Worm (Caenorhabditis elegans) whole organism, L4 larva: ENCODE measurements around the gene flp-23.

Experiments used
- F49E8.2 ChIP-seq: sonication (generic microtip); optimal IDR thresholded peaks from 2 replicates; lab custom pipeline; 2016; ENCODE audit warnings: missing compliant biosample characterization, mild to moderate bottlenecking, missing genetic modification characterization, borderline replicate concordance
- T20F7.1 ChIP-seq: fragments of 200-800 bp; sonication (Bioruptor generic); optimal IDR thresholded peaks from 2 replicates; lab custom pipeline; 2018; ENCODE audit warnings: mild to moderate bottlenecking, missing genetic modification characterization, missing compliant biosample characterization
- T26A8.4 ChIP-seq: fragments of 200-800 bp; sonication (Bioruptor generic); IDR thresholded peaks from 2 replicates; pipeline ENCODE4 v1.3.6; 2022; ENCODE audit warnings: missing genetic modification characterization, missing compliant biosample characterization
- ZK546.5 ChIP-seq, 2 experiments: sonication (generic microtip); optimal IDR thresholded peaks; 2 replicates each; lab custom pipeline; 2017; ENCODE audit warnings: missing biosample characterization in 2 of 2, missing genetic modification characterization in 2 of 2
- aha-1 ChIP-seq: fragments of 150-350 bp; peaks from one replicate; lab custom pipeline; 2014; ENCODE audit warnings: missing biosample characterization, missing genetic modification characterization
- ama-1 ChIP-seq: fragments of 150-350 bp; optimal IDR thresholded peaks from 2 replicates; lab custom pipeline; 2014; ENCODE audit warnings: inconsistent platforms, mixed read lengths
- arid-1 ChIP-seq: fragments of 200-800 bp; sonication (Bioruptor generic); conservative IDR thresholded peaks from 2 replicates; pipeline ENCODE4 v1.3.6; 2022; ENCODE audit warnings: missing genetic modification reagents, missing genetic modification characterization, missing compliant biosample characterization
- attf-4 ChIP-seq: sonication (generic microtip); optimal IDR thresholded peaks from 3 replicates; lab custom pipeline; 2017; ENCODE audit warnings: missing biosample characterization, missing genetic modification characterization
- ceh-20 ChIP-seq: fragments of 200-800 bp; sonication (Bioruptor generic); IDR thresholded peaks from 2 replicates; pipeline ENCODE4 v1.3.6; 2022; ENCODE audit warnings: missing genetic modification reagents, missing genetic modification characterization, missing compliant biosample characterization
- ceh-82 ChIP-seq: sonication (generic microtip); optimal IDR thresholded peaks from 2 replicates; lab custom pipeline; 2017; ENCODE audit warnings: missing biosample characterization, missing genetic modification characterization
- ces-1 ChIP-seq: fragments of 150-350 bp; sonication (generic microtip); optimal IDR thresholded peaks from 4 replicates; lab custom pipeline; 2014; ENCODE audit warnings: missing biosample characterization, missing genetic modification reagents, missing genetic modification characterization
- cey-2 ChIP-seq: sonication (generic microtip); optimal IDR thresholded peaks from 3 replicates; lab custom pipeline; 2017; ENCODE audit warnings: missing genetic modification characterization, mild to moderate bottlenecking, missing compliant biosample characterization, antibody characterized with exemption, borderline replicate concordance; ENCODE audit not compliant: insufficient read depth
- daf-12 ChIP-seq: fragments of 150-350 bp; optimal IDR thresholded peaks from 2 replicates; lab custom pipeline; 2014; ENCODE audit warnings: missing biosample characterization, missing genetic modification reagents, missing genetic modification characterization
- daf-16 ChIP-seq, 3 experiments: sonication (generic microtip); optimal IDR thresholded peaks; 2 replicates each; lab custom pipeline; 2016 to 2017; ENCODE audit warnings: missing genetic modification characterization in 3 of 3, missing genetic modification reagents in 3 of 3, mild to moderate bottlenecking in 2 of 3, missing compliant biosample characterization in 2 of 3, missing biosample characterization in 1 of 3, moderate library complexity in 1 of 3
- daf-19 ChIP-seq: fragments of 200-800 bp; sonication (Bioruptor generic); conservative IDR thresholded peaks from 2 replicates; pipeline ENCODE4 v1.3.6; 2022; ENCODE audit warnings: missing genetic modification characterization, missing compliant biosample characterization
- daf-8 ChIP-seq: fragments of 200-800 bp; sonication (Bioruptor generic); IDR thresholded peaks from 2 replicates; pipeline ENCODE4 v1.3.6; 2022; ENCODE audit warnings: missing genetic modification characterization, missing compliant biosample characterization
- dpl-1 ChIP-seq: fragments of 150-350 bp; optimal IDR thresholded peaks from 2 replicates; lab custom pipeline; 2014; ENCODE audit warnings: missing biosample characterization, missing genetic modification reagents, missing genetic modification characterization
- duxl-1 ChIP-seq: sonication (generic microtip); optimal IDR thresholded peaks from 2 replicates; lab custom pipeline; 2016; ENCODE audit warnings: mild to moderate bottlenecking, missing genetic modification characterization, moderate library complexity, missing compliant biosample characterization; ENCODE audit not compliant: poor library complexity
- hlh-30 ChIP-seq: sonication (generic microtip); optimal IDR thresholded peaks from 2 replicates; lab custom pipeline; 2017; ENCODE audit warnings: antibody characterized with exemption, mild to moderate bottlenecking, missing genetic modification characterization, missing compliant biosample characterization; ENCODE audit not compliant: insufficient read depth
- jun-1 ChIP-seq: fragments of 150-350 bp; optimal IDR thresholded peaks from 2 replicates; lab custom pipeline; 2014; ENCODE audit warnings: missing biosample characterization, missing genetic modification reagents, missing genetic modification characterization
- lin-1 ChIP-seq: fragments of 200-800 bp; sonication (Bioruptor generic); IDR thresholded peaks from 2 replicates; pipeline ENCODE4 v1.3.6; 2022; ENCODE audit warnings: missing genetic modification reagents, missing genetic modification characterization, missing compliant biosample characterization
- lin-13 ChIP-seq: fragments of 150-350 bp; optimal IDR thresholded peaks from 2 replicates; lab custom pipeline; 2014; ENCODE audit warnings: missing biosample characterization, missing genetic modification reagents, missing genetic modification characterization
- lsy-2 ChIP-seq, 2 experiments: fragments of 150-350 bp in 1 of 2; sonication (generic microtip) in 1 of 2; optimal IDR thresholded peaks; 2 replicates each; lab custom pipeline; 2014 to 2017; ENCODE audit warnings: missing biosample characterization in 2 of 2, missing genetic modification characterization in 2 of 2
- madf-5 ChIP-seq, 2 experiments: fragments of 200-800 bp; sonication (Bioruptor generic); IDR thresholded peaks; 2 replicates each; pipeline ENCODE4 v1.3.6; 2022; ENCODE audit warnings: missing compliant biosample characterization in 2 of 2, missing genetic modification characterization in 2 of 2
- mdt-29 ChIP-seq: fragments of 200-800 bp; sonication (Bioruptor generic); IDR thresholded peaks from 2 replicates; pipeline ENCODE4 v1.3.6; 2022; ENCODE audit warnings: missing genetic modification reagents, missing genetic modification characterization, missing compliant biosample characterization
- mep-1 ChIP-seq: fragments of 150-350 bp; sonication (generic microtip); optimal IDR thresholded peaks from 3 replicates; lab custom pipeline; 2014; ENCODE audit warnings: missing biosample characterization, missing genetic modification characterization
- mxl-3 ChIP-seq: fragments of 200-800 bp; sonication (Bioruptor generic); optimal IDR thresholded peaks from 2 replicates; lab custom pipeline; 2018; ENCODE audit warnings: mild to moderate bottlenecking, missing genetic modification characterization, missing compliant biosample characterization
- nhr-11 ChIP-seq: fragments of 150-350 bp; optimal IDR thresholded peaks from 2 replicates; lab custom pipeline; 2014; ENCODE audit warnings: missing biosample characterization, missing genetic modification characterization
- nhr-28 ChIP-seq: fragments of 150-350 bp; optimal IDR thresholded peaks from 2 replicates; lab custom pipeline; 2014; ENCODE audit warnings: missing biosample characterization, missing genetic modification characterization
- nhr-41 ChIP-seq: fragments of 200-800 bp; sonication (Bioruptor generic); IDR thresholded peaks from 2 replicates; pipeline ENCODE4 v1.3.6; 2022; ENCODE audit warnings: missing genetic modification reagents, missing genetic modification characterization, missing compliant biosample characterization
- nhr-6 ChIP-seq: fragments of 150-350 bp; optimal IDR thresholded peaks from 2 replicates; lab custom pipeline; 2014; ENCODE audit warnings: missing biosample characterization, missing genetic modification characterization
- pqm-1 ChIP-seq: sonication (generic microtip); optimal IDR thresholded peaks from 2 replicates; lab custom pipeline; 2017; ENCODE audit warnings: missing biosample characterization, missing genetic modification characterization
- sdz-12 ChIP-seq: fragments of 200-800 bp; sonication (Bioruptor generic); optimal IDR thresholded peaks from 2 replicates; lab custom pipeline; 2018; ENCODE audit warnings: mild to moderate bottlenecking, missing genetic modification characterization, missing compliant biosample characterization
- set-16 ChIP-seq: fragments of 200-800 bp; sonication (Bioruptor generic); IDR thresholded peaks from 2 replicates; pipeline ENCODE4 v1.3.6; 2022; ENCODE audit warnings: missing genetic modification reagents, missing genetic modification characterization, missing compliant biosample characterization
- snpc-4 ChIP-seq: fragments of 150-350 bp; optimal IDR thresholded peaks from 2 replicates; lab custom pipeline; 2014; ENCODE audit warnings: missing biosample characterization, missing genetic modification characterization
- tra-1 ChIP-seq: fragments of 200-800 bp; sonication (Bioruptor generic); IDR thresholded peaks from 2 replicates; pipeline ENCODE4 v1.3.6; 2022; ENCODE audit warnings: missing genetic modification reagents, missing genetic modification characterization, missing compliant biosample characterization
- unc-62 ChIP-seq, 3 experiments: fragments of 150-350 bp in 1 of 3; sonication (generic microtip); optimal IDR thresholded peaks in 2 of 3; peaks in 1 of 3; 1 replicate in 1 of 3; 2 replicates in 2 of 3; lab custom pipeline; 2014 to 2017; ENCODE audit warnings: missing biosample characterization in 3 of 3, missing genetic modification characterization in 3 of 3, missing genetic modification reagents in 3 of 3, missing genotype in 1 of 3
- zfp-2 ChIP-seq: sonication (generic microtip); optimal IDR thresholded peaks from 2 replicates; lab custom pipeline; 2016; ENCODE audit warnings: mild to moderate bottlenecking, missing genetic modification characterization, missing compliant biosample characterization
- zip-2 ChIP-seq: fragments of 150-350 bp; optimal IDR thresholded peaks from 2 replicates; lab custom pipeline; 2014; ENCODE audit warnings: missing biosample characterization, missing genetic modification characterization
- ztf-11 ChIP-seq: fragments of 150-350 bp; optimal IDR thresholded peaks from 2 replicates; lab custom pipeline; 2014; ENCODE audit warnings: missing biosample characterization, missing genetic modification characterization
- ztf-7 ChIP-seq: fragments of 150-350 bp; optimal IDR thresholded peaks from 2 replicates; lab custom pipeline; 2014; ENCODE audit warnings: missing biosample characterization, missing genetic modification characterization

The flp-23 gene

DNA sequence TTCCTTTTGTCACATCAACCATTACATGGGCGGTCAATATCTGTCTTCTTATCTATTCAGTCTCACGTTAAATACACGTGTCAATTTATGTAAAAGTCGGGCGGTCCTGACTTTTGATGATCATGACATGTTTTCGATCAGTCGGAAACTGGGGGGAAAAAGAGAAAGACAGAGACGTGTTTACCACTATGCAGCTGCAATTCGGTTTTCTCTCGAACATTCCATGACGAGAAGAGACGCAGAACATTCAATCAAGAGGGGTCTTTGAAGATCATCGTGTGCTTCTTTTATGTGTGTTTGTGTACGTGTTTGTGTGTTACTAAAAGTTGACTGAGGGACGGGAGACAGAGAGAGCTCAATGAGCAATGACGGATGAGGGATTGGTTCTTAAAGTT is 7.8 kb downstream of the flp-23 start (continued):
- TF ChIP-seq daf-19: no peak
- TF ChIP-seq snpc-4: no peak
- no peak for TF ChIP-seq madf-5 (GFP tag; IDR thresholded peaks at IDR 0.05; lab: Robert Waterston, UW)
- peak; percentile 97 for TF ChIP-seq mdt-29 (GFP tag; lab: Robert Waterston, UW)
- peak; percentile 89 for TF ChIP-seq lin-1 (GFP tag; lab: Robert Waterston, UW)
- TF ChIP-seq zip-2 (tag; lab: Kevin White, UChicago): peak; percentile 71
- peak; percentile 58 for TF ChIP-seq dpl-1
- peak; percentile 98 for TF ChIP-seq nhr-11 (tag; lab: Kevin White, UChicago)
- TF ChIP-seq attf-4 (tag; lab: Kevin White, UChicago): no peak
- 0 out of 2 replicates have a peak, but pooled peaks have one; percentile 36 for TF ChIP-seq arid-1 (GFP tag; lab: Robert Waterston, UW)
- no peak for TF ChIP-seq nhr-41 (GFP tag; lab: Robert Waterston, UW)
- peak; percentile 92; the same call in 1 of the 2 replicates for TF ChIP-seq ceh-20 (GFP tag; lab: Robert Waterston, UW)
- peak; percentile 96 for TF ChIP-seq tra-1
- peak; percentile 74 for TF ChIP-seq lin-13 (GFP tag; lab: Kevin White, UChicago)
- no peak for TF ChIP-seq ceh-82 (tag; lab: Kevin White, UChicago)

DNA sequence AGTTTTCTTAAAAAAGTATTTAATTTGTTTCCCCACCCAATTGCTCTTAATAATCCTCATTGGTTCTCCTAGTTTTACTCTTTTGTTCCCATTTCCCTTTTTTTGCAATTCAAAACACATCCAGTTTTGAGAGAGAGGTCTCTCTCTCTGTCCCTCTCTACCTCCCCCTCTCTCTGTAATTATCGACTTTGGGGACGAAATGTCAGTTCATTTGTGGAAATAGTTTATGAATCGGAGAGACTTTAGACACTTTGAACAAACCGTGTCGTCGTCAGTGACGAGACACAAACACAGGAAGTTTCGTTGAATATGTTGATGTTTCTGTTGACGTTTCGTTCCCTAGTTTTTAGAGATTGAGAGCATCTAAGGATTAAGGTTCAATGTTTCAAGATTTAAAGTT is 12.6 kb downstream of the flp-23 start:
- TF ChIP-seq mxl-3 (GFP tag; lab: Kevin White, UChicago) (no peak), unc-62 (GFP tag; optimal IDR thresholded peaks at IDR 0.05 in 1 of 2; lab: Kevin White, UChicago) (peak in 1 of 2 experiments; percentile 86), unc-62 (tag; optimal IDR thresholded peaks at IDR 0.05; lab: Kevin White, UChicago) (no peak), cey-2 (no peak), daf-8 (GFP tag; lab: Robert Waterston, UW) (no peak)

DNA sequence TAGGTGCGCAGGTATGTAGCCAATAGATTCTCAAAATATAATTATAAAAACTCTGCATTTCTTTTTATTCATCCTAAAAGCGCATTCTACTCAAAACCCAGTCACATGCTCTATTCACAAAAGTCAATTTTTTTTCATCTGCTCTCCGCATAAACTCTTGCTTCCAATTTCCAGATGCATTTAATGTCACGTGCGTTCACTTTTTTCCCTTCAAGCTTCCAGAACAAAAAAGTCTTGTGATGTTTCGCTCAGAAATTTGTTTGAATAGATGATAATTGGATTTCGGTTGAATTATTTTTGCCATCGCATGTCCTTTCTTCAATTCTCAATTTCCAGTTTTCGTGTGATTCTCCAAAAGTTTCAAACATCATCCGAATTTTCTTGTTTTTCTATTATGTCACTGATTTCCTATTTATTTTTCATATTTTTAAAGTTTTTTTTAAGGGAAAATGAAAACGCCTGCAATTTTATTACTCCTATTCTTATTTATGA is 14.4 kb downstream of the flp-23 start, which contains the start of gene F22B7.1:
Gene F22B7.1 (plus strand): TSS at position 442 of the 492 bp plus-strand sequence.
- TF ChIP-seq lsy-2 (tag; optimal IDR thresholded peaks at IDR 0.05; lab: Kevin White, UChicago): peak in 1 of 2 experiments; percentile 11
- TF ChIP-seq hlh-30: peak; percentile 44
- TF ChIP-seq jun-1 (tag; lab: Kevin White, UChicago): no peak

DNA sequence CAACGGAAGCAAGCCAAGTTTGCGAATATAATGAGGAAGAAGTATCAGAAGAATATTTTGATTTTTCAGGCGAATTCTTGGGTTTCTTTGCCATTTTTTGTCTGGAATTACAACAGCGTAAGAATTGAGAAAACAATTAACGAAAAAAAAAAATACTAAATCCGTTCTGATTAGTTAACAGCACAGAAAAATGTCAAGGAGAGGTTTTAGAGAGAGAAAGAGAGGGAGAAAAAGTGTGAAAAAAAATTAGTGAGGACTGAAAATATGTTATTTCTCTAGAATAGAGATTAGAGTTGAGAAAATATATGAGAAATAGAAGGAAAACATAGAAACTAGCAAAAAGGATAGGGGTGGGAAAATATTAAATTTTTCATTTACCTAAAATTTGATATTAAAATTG is 16.8 kb downstream of the flp-23 start, which contains the start of gene dpy-19:
Gene dpy-19 (minus strand): TSS at position 101 of the 400 bp plus-strand sequence.
- no peak for TF ChIP-seq F49E8.2 (tag; lab: Kevin White, UChicago)
- no peak for TF ChIP-seq madf-5 (GFP tag; IDR thresholded peaks at IDR 0.05; lab: Robert Waterston, UW)
- TF ChIP-seq sdz-12 (GFP tag; lab: Kevin White, UChicago): no peak
- TF ChIP-seq T20F7.1 (GFP tag; lab: Kevin White, UChicago): no peak
- TF ChIP-seq zip-2 (tag; lab: Kevin White, UChicago): no peak
- TF ChIP-seq ama-1: no peak
- no peak for TF ChIP-seq zfp-2 (tag; lab: Kevin White, UChicago)
- no peak for TF ChIP-seq ztf-7
- no peak for TF ChIP-seq pqm-1 (tag; lab: Kevin White, UChicago)

DNA sequence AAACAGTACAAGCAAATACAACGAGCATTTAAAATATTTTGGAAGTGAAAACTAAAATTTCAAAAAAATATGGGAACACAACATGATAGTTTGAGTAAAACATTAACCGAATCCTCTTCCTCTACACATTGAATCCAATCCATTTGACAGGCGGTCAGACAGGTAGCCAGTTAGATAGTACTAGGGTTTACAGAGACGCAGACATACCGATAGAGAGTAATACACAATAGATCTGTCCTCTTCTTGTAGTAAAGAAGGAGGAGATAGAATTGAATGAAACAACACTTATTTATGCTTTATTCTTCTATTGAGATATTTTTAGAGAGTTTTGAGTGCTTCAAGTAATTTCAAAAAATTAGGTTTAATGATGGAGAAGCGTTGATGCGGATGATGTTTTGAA is 18.1 kb downstream of the flp-23 start:
- no peak for TF ChIP-seq ztf-7
- TF ChIP-seq nhr-28: no peak
- no peak for TF ChIP-seq duxl-1 (tag; lab: Kevin White, UChicago)
- no peak for TF ChIP-seq aha-1 (tag; lab: Kevin White, UChicago)
- no peak for TF ChIP-seq ztf-11
- no peak for TF ChIP-seq ces-1 (GFP tag; lab: Kevin White, UChicago)
- TF ChIP-seq daf-12: no peak
- no peak for TF ChIP-seq mep-1 (tag; lab: Kevin White, UChicago)
- TF ChIP-seq nhr-6 (tag; lab: Kevin White, UChicago): no peak
- no peak for TF ChIP-seq dpl-1
- TF ChIP-seq daf-16 (GFP tag; optimal IDR thresholded peaks at IDR 0.05; lab: Kevin White, UChicago): no peak
- no peak for TF ChIP-seq daf-16 (tag; optimal IDR thresholded peaks at IDR 0.05; lab: Kevin White, UChicago)
- no peak for TF ChIP-seq unc-62 (GFP tag; optimal IDR thresholded peaks at IDR 0.05 in 1 of 2; lab: Kevin White, UChicago)
- no peak for TF ChIP-seq unc-62 (tag; optimal IDR thresholded peaks at IDR 0.05; lab: Kevin White, UChicago)
- TF ChIP-seq ZK546.5 (tag; optimal IDR thresholded peaks at IDR 0.05; lab: Kevin White, UChicago): no peak
- no peak for TF ChIP-seq set-16 (GFP tag; lab: Robert Waterston, UW)
- TF ChIP-seq T26A8.4 (GFP tag; lab: Robert Waterston, UW): no peak
